Worm (Caenorhabditis elegans) whole organism, young adult: ENCODE measurements around the gene F19H6.6.

Experiments used
- B0261.1 ChIP-seq: sonication (generic microtip); optimal IDR thresholded peaks from 2 replicates; lab custom pipeline; 2016; ENCODE audit warnings: mild to moderate bottlenecking, missing genetic modification characterization, moderate library complexity, missing compliant biosample characterization
- F52B5.7 ChIP-seq: sonication (generic microtip); optimal IDR thresholded peaks from 2 replicates; lab custom pipeline; 2016; ENCODE audit warnings: mild to moderate bottlenecking, missing genetic modification characterization, missing compliant biosample characterization
- F55B11.4 ChIP-seq: sonication (generic microtip); optimal IDR thresholded peaks from 2 replicates; lab custom pipeline; 2016; ENCODE audit warnings: missing compliant biosample characterization, missing genetic modification characterization, borderline replicate concordance; ENCODE audit not compliant: insufficient read depth
- K11D2.4 ChIP-seq: fragments of 200-800 bp; sonication (Bioruptor generic); IDR thresholded peaks from 2 replicates; pipeline ENCODE4 v1.3.6; 2022; ENCODE audit warnings: missing genetic modification reagents, missing genetic modification characterization, missing compliant biosample characterization
- T07F8.4 ChIP-seq: sonication (generic microtip); optimal IDR thresholded peaks from 2 replicates; lab custom pipeline; 2016; ENCODE audit warnings: mild to moderate bottlenecking, missing genetic modification characterization, moderate library complexity, missing compliant biosample characterization
- aptf-2 ChIP-seq: fragments of 200-800 bp; sonication (Bioruptor generic); conservative IDR thresholded peaks from 2 replicates; pipeline ENCODE4 v1.3.6; 2022; ENCODE audit warnings: missing genetic modification reagents, missing genetic modification characterization, missing compliant biosample characterization
- attf-6 ChIP-seq: fragments of 200-800 bp; sonication (Bioruptor generic); IDR thresholded peaks from 2 replicates; pipeline ENCODE4 v1.3.6; 2022; ENCODE audit warnings: missing genetic modification reagents, missing genetic modification characterization, missing compliant biosample characterization
- ccch-3 ChIP-seq: fragments of 200-800 bp; sonication (Bioruptor generic); optimal IDR thresholded peaks from 2 replicates; lab custom pipeline; 2018; ENCODE audit warnings: mild to moderate bottlenecking, missing genetic modification characterization, missing compliant biosample characterization
- cebp-1 ChIP-seq, 2 experiments: fragments of 200-800 bp in 1 of 2; sonication (Bioruptor generic) in 1 of 2; sonication (generic microtip) in 1 of 2; IDR thresholded peaks in 1 of 2; optimal IDR thresholded peaks in 1 of 2; 2 replicates each; pipeline versions ENCODE4 v1.3.6 to Lab custom; 2017 to 2022; ENCODE audit warnings: missing compliant biosample characterization in 2 of 2, missing genetic modification characterization in 2 of 2, mild to moderate bottlenecking in 1 of 2, missing genetic modification reagents in 1 of 2, moderate library complexity in 1 of 2
- ceh-100 ChIP-seq: fragments of 200-800 bp; sonication (Bioruptor generic); IDR thresholded peaks from 2 replicates; pipeline ENCODE4 v1.3.6; 2022; ENCODE audit warnings: missing genetic modification reagents, missing genetic modification characterization, missing compliant biosample characterization
- ceh-79 ChIP-seq: sonication (generic microtip); optimal IDR thresholded peaks from 2 replicates; lab custom pipeline; 2017; ENCODE audit warnings: mild to moderate bottlenecking, missing genetic modification characterization, missing compliant biosample characterization
- dox-1 ChIP-seq: fragments of 200-800 bp; sonication (Bioruptor generic); IDR thresholded peaks from 2 replicates; pipeline ENCODE4 v1.3.6; 2022; ENCODE audit warnings: missing genetic modification reagents, missing genetic modification characterization, missing compliant biosample characterization
- efl-1 ChIP-seq: fragments of 150-350 bp; optimal IDR thresholded peaks from 2 replicates; lab custom pipeline; 2014; ENCODE audit warnings: missing biosample characterization, missing genetic modification reagents, missing genetic modification characterization
- egl-44 ChIP-seq: fragments of 200-800 bp; sonication (Bioruptor generic); IDR thresholded peaks from 2 replicates; pipeline ENCODE4 v1.3.6; 2022; ENCODE audit warnings: missing genetic modification reagents, missing genetic modification characterization, missing compliant biosample characterization
- egrh-3 ChIP-seq: fragments of 200-800 bp; sonication (Bioruptor generic); IDR thresholded peaks from 2 replicates; pipeline ENCODE4 v1.3.6; 2022; ENCODE audit warnings: missing genetic modification reagents, missing genetic modification characterization, missing compliant biosample characterization
- ekl-4 ChIP-seq: fragments of 200-800 bp; sonication (Bioruptor generic); IDR thresholded peaks from 2 replicates; pipeline ENCODE4 v1.3.6; 2022; ENCODE audit warnings: missing genetic modification reagents, missing genetic modification characterization, missing compliant biosample characterization
- gei-17 ChIP-seq: fragments of 200-800 bp; sonication (Bioruptor generic); optimal IDR thresholded peaks from 2 replicates; lab custom pipeline; 2018; ENCODE audit warnings: mild to moderate bottlenecking, missing genetic modification characterization, missing compliant biosample characterization
- hlh-26 ChIP-seq: fragments of 200-800 bp; sonication (Bioruptor generic); conservative IDR thresholded peaks from 2 replicates; pipeline ENCODE4 v1.3.6; 2022; ENCODE audit warnings: missing genetic modification reagents, missing genetic modification characterization, missing compliant biosample characterization
- hmg-1.2 ChIP-seq: fragments of 200-800 bp; sonication (Bioruptor generic); IDR thresholded peaks from 2 replicates; pipeline ENCODE4 v1.3.6; 2022; ENCODE audit warnings: missing genetic modification reagents, missing genetic modification characterization, missing compliant biosample characterization
- hrde-1 ChIP-seq: sonication (generic microtip); optimal IDR thresholded peaks from 2 replicates; lab custom pipeline; 2016; ENCODE audit warnings: missing genetic modification characterization, mild to moderate bottlenecking, missing compliant biosample characterization, moderate library complexity, missing genotype, missing genetic modification reagents, borderline replicate concordance
- lin-40 ChIP-seq: sonication (generic microtip); optimal IDR thresholded peaks from 2 replicates; lab custom pipeline; 2016; ENCODE audit warnings: missing genetic modification characterization, mild to moderate bottlenecking, missing compliant biosample characterization, missing genotype, missing genetic modification reagents
- lsy-27 ChIP-seq: sonication (generic microtip); optimal IDR thresholded peaks from 2 replicates; lab custom pipeline; 2017; ENCODE audit warnings: missing genetic modification characterization, mild to moderate bottlenecking, missing compliant biosample characterization, antibody characterized with exemption, missing genotype, borderline replicate concordance; ENCODE audit not compliant: insufficient read depth
- madf-3 ChIP-seq: fragments of 200-800 bp; sonication (Bioruptor generic); IDR thresholded peaks from 2 replicates; pipeline ENCODE4 v1.3.6; 2022; ENCODE audit warnings: missing genetic modification reagents, missing genetic modification characterization, missing compliant biosample characterization
- madf-8 ChIP-seq: fragments of 200-800 bp; sonication (Bioruptor generic); conservative IDR thresholded peaks from 2 replicates; pipeline ENCODE4 v1.3.6; 2022; ENCODE audit warnings: missing genetic modification reagents, missing genetic modification characterization, missing compliant biosample characterization
- mxl-1 ChIP-seq: sonication (generic microtip); optimal IDR thresholded peaks from 2 replicates; lab custom pipeline; 2016; ENCODE audit warnings: missing genetic modification characterization, missing compliant biosample characterization
- nfya-2 ChIP-seq: fragments of 200-800 bp; sonication (Bioruptor generic); IDR thresholded peaks from 2 replicates; pipeline ENCODE4 v1.3.6; 2022; ENCODE audit warnings: missing genetic modification reagents, missing genetic modification characterization, missing compliant biosample characterization
- nfyb-1 ChIP-seq: fragments of 200-800 bp; sonication (Bioruptor generic); IDR thresholded peaks from 2 replicates; pipeline ENCODE4 v1.3.6; 2022; ENCODE audit warnings: missing genetic modification reagents, missing genetic modification characterization, missing compliant biosample characterization
- nhr-179 ChIP-seq: sonication (generic microtip); optimal IDR thresholded peaks from 2 replicates; lab custom pipeline; 2016; ENCODE audit warnings: mild to moderate bottlenecking, missing genetic modification characterization, missing compliant biosample characterization
- nhr-90 ChIP-seq: sonication (generic microtip); optimal IDR thresholded peaks from 2 replicates; lab custom pipeline; 2016; ENCODE audit warnings: missing genotype, mild to moderate bottlenecking, missing genetic modification characterization, missing compliant biosample characterization
- rcor-1 ChIP-seq: fragments of 200-800 bp; sonication (Bioruptor generic); IDR thresholded peaks from 2 replicates; pipeline ENCODE4 v1.3.6; 2022; ENCODE audit warnings: missing genetic modification reagents, missing genetic modification characterization, missing compliant biosample characterization
- snpc-1.1 ChIP-seq: sonication (generic microtip); optimal IDR thresholded peaks from 2 replicates; lab custom pipeline; 2017; ENCODE audit warnings: missing genetic modification characterization, mild to moderate bottlenecking, missing compliant biosample characterization, antibody characterized with exemption, moderate library complexity, missing genotype, missing genetic modification reagents; ENCODE audit not compliant: insufficient read depth
- snpc-1.3 ChIP-seq: sonication (generic microtip); optimal IDR thresholded peaks from 2 replicates; lab custom pipeline; 2017; ENCODE audit warnings: missing genetic modification characterization, mild to moderate bottlenecking, missing compliant biosample characterization, antibody characterized with exemption, moderate library complexity, missing genotype, missing genetic modification reagents; ENCODE audit not compliant: insufficient read depth
- snpc-3.4 ChIP-seq: sonication (generic microtip); optimal IDR thresholded peaks from 2 replicates; lab custom pipeline; 2017; ENCODE audit warnings: missing genetic modification characterization, mild to moderate bottlenecking, missing compliant biosample characterization, antibody characterized with exemption, moderate library complexity, missing genotype, missing genetic modification reagents
- snpc-4 ChIP-seq, 5 experiments: fragments of 150-350 bp in 1 of 5; sonication (generic microtip) in 4 of 5; optimal IDR thresholded peaks; 2 replicates each; lab custom pipeline; 2014 to 2018; ENCODE audit warnings: missing genetic modification characterization in 5 of 5, missing biosample characterization in 3 of 5, antibody characterized with exemption in 2 of 5, mild to moderate bottlenecking in 2 of 5, missing compliant biosample characterization in 2 of 5, missing genotype in 2 of 5, moderate library complexity in 2 of 5, missing genetic modification reagents in 1 of 5
- sptf-2 ChIP-seq: fragments of 200-800 bp; sonication (Bioruptor generic); optimal IDR thresholded peaks from 2 replicates; lab custom pipeline; 2018; ENCODE audit warnings: mild to moderate bottlenecking, missing genetic modification characterization, missing compliant biosample characterization
- tbx-9 ChIP-seq: sonication (generic microtip); optimal IDR thresholded peaks from 2 replicates; lab custom pipeline; 2016; ENCODE audit warnings: borderline replicate concordance, missing genetic modification characterization, inconsistent platforms, missing compliant biosample characterization
- xnd-1 ChIP-seq: sonication (generic microtip); optimal IDR thresholded peaks from 2 replicates; lab custom pipeline; 2016; ENCODE audit warnings: missing genotype, missing genetic modification reagents, missing genetic modification characterization, missing compliant biosample characterization
- zfh-2 ChIP-seq: fragments of 200-800 bp; sonication (Bioruptor generic); conservative IDR thresholded peaks from 2 replicates; pipeline ENCODE4 v1.3.6; 2022; ENCODE audit warnings: missing genetic modification reagents, missing genetic modification characterization, missing compliant biosample characterization
- ztf-3 ChIP-seq: fragments of 200-800 bp; sonication (Bioruptor generic); optimal IDR thresholded peaks from 2 replicates; lab custom pipeline; 2018; ENCODE audit warnings: mild to moderate bottlenecking, missing genetic modification characterization, missing compliant biosample characterization
- ztf-6 ChIP-seq: fragments of 200-800 bp; sonication (Bioruptor generic); IDR thresholded peaks from 2 replicates; pipeline ENCODE4 v1.3.6; 2022; ENCODE audit warnings: missing genetic modification reagents, missing genetic modification characterization, missing compliant biosample characterization

F19H6.6 gene

DNA sequence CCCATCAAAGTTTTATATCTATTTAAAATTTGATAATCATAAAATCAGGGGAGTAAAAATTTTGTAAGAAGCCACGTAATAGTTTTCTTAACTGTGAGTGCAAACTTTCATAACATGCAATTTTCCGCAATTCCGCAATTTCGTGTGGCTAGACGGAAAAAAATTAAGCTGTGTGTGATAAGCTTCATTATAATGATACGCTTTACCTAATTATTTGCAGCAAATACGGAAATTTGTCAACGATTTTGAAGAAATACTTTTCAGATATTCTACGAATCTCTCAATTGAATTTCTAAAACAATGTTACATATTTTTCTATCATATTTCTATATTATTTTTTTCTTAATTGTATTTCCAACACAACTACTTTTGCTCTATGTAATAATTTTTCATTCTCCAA is 28.8 kb upstream of the F19H6.6 start, which contains the start of gene srd-46 (continued):
- no peak for TF ChIP-seq snpc-1.3 (tag; lab: Kevin White, UChicago)

- no peak for TF ChIP-seq F55B11.4 (tag; lab: Kevin White, UChicago)
Observed at ce11 chrX:12333479-12333878, 27.1 kb upstream of the F19H6.6 start, which contains the start of gene srd-47. srd-47 (plus strand) TSS chrX:12333642.

ce11 chrX:12335808-12336207 is 24.8 kb upstream of the F19H6.6 start, which contains the start of gene srd-48:
srd-48 (plus strand) TSS chrX:12336108.
- TF ChIP-seq gei-17 = no peak
- TF ChIP-seq T07F8.4 (tag; lab: Kevin White, UChicago) = no peak
- TF ChIP-seq snpc-4 (GFP tag; optimal IDR thresholded peaks at IDR 0.05; lab: Kevin White, UChicago) = no peak
- no peak for TF ChIP-seq snpc-4 (tag; optimal IDR thresholded peaks at IDR 0.05; lab: Kevin White, UChicago)
- no peak for TF ChIP-seq tbx-9
- TF ChIP-seq efl-1 = no peak
- no peak for TF ChIP-seq egrh-3
- no peak for TF ChIP-seq madf-8 (GFP tag; lab: Robert Waterston, UW)
- no peak for TF ChIP-seq lin-40 (tag; lab: Kevin White, UChicago)
- TF ChIP-seq hlh-26 (GFP tag; lab: Robert Waterston, UW) = no peak
- no peak for TF ChIP-seq madf-3 (GFP tag; lab: Robert Waterston, UW)
- no peak for TF ChIP-seq hrde-1 (tag; lab: Kevin White, UChicago)
- TF ChIP-seq ztf-3 (GFP tag; lab: Kevin White, UChicago) = no peak
- no peak for TF ChIP-seq aptf-2
- no peak for TF ChIP-seq lsy-27 (tag; lab: Kevin White, UChicago)
- no peak for TF ChIP-seq ceh-100 (GFP tag; lab: Robert Waterston, UW)
- no peak for TF ChIP-seq snpc-3.4
- TF ChIP-seq attf-6 = no peak
- TF ChIP-seq snpc-1.1 (tag; lab: Kevin White, UChicago) = no peak
- TF ChIP-seq ceh-79 (tag; lab: Kevin White, UChicago) = no peak

DNA sequence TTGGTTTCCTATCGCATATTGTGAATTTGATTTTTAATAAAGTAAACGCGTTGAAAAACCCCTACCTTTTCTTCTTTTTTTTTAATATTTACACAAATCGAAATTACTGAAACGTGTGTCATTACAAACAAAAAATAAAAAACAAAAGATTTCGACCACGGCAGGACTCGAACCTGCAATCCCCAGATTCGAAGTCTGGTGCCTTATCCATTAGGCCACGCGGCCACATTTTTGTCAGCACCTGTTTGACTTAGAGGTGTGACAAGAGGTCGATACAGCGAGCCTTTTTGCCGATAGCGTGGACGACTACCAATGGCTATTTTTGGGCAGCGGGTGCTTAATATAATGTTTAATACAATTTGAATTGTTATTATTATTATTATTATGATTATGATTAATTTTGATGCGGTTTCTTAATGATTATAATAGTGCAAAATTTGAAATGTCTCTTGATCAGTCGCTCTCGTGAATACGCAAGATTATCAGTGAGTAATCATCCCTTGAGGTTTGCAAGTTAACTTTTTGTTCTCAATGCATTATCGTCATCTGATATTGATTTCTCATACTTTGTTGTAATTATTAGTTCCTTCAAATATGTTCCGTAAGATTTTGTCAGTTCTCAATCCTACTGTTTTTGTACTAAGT is 22.7 kb upstream of the F19H6.6 start, which contains the start of gene srd-44:
TSS of gene srd-44 (plus strand) at position 595 of the 645 bp plus-strand sequence.
- TF ChIP-seq B0261.1 (tag; lab: Kevin White, UChicago) (peak; percentile 93), xnd-1 (tag; lab: Kevin White, UChicago) (no peak), K11D2.4 (no peak), nhr-179 (no peak), egl-44 (GFP tag; lab: Robert Waterston, UW) (no peak), madf-3 (GFP tag; lab: Robert Waterston, UW) (no peak), ekl-4 (GFP tag; lab: Robert Waterston, UW) (no peak), hmg-1.2 (GFP tag; lab: Robert Waterston, UW) (no peak), nfyb-1 (GFP tag; lab: Robert Waterston, UW) (0 out of 2 replicates have a peak, but pooled peaks have one; percentile 45), F52B5.7 (no peak), ccch-3 (GFP tag; lab: Kevin White, UChicago) (no peak), dox-1 (GFP tag; lab: Robert Waterston, UW) (no peak; the same call in 1 of the 2 replicates), cebp-1 (GFP tag; IDR thresholded peaks at IDR 0.05; lab: Robert Waterston, UW) (no peak), cebp-1 (tag; optimal IDR thresholded peaks at IDR 0.05; lab: Kevin White, UChicago) (no peak), ztf-6 (GFP tag; lab: Robert Waterston, UW) (0 out of 2 replicates have a peak, but pooled peaks have one; percentile 22), nhr-90 (peak; percentile 58), sptf-2 (GFP tag; lab: Kevin White, UChicago) (no peak), snpc-1.1 (tag; lab: Kevin White, UChicago) (peak; percentile 18), F55B11.4 (tag; lab: Kevin White, UChicago) (no peak), rcor-1 (GFP tag; lab: Robert Waterston, UW) (peak; percentile 62; the same call in 1 of the 2 replicates), mxl-1 (tag; lab: Kevin White, UChicago) (peak; percentile 48), nfya-2 (GFP tag; lab: Robert Waterston, UW) (no peak), zfh-2 (GFP tag; lab: Robert Waterston, UW) (no peak), madf-8 (GFP tag; lab: Robert Waterston, UW) (no peak)
